Worm (Caenorhabditis elegans) whole organism, young adult: ENCODE results near the gene phf-15.
A peak's percentile ranks its signal among the peaks of the same experiment; 100 is the strongest.

Source experiments
- T07F8.4 ChIP-seq: sonication (generic microtip); optimal IDR thresholded peaks from 2 replicates; lab custom pipeline; 2016; ENCODE audit warnings: mild to moderate bottlenecking, missing genetic modification characterization, moderate library complexity, missing compliant biosample characterization
- ceh-91 ChIP-seq: fragments of 200-800 bp; sonication (Bioruptor generic); IDR thresholded peaks from 2 replicates; pipeline ENCODE4 v1.3.6; 2022; ENCODE audit warnings: missing genetic modification reagents, missing genetic modification characterization, missing compliant biosample characterization
- egl-44 ChIP-seq: fragments of 200-800 bp; sonication (Bioruptor generic); IDR thresholded peaks from 2 replicates; pipeline ENCODE4 v1.3.6; 2022; ENCODE audit warnings: missing genetic modification reagents, missing genetic modification characterization, missing compliant biosample characterization
- lin-26 ChIP-seq: fragments of 200-800 bp; sonication (Bioruptor generic); IDR thresholded peaks from 2 replicates; pipeline ENCODE4 v1.3.6; 2022; ENCODE audit warnings: missing genetic modification reagents, missing genetic modification characterization, missing compliant biosample characterization
- madf-3 ChIP-seq: fragments of 200-800 bp; sonication (Bioruptor generic); IDR thresholded peaks from 2 replicates; pipeline ENCODE4 v1.3.6; 2022; ENCODE audit warnings: missing genetic modification reagents, missing genetic modification characterization, missing compliant biosample characterization
- snpc-4 ChIP-seq, 5 experiments: fragments of 150-350 bp in 1 of 5; sonication (generic microtip) in 4 of 5; optimal IDR thresholded peaks; 2 replicates each; lab custom pipeline; 2014 to 2018; ENCODE audit warnings: missing genetic modification characterization in 5 of 5, missing biosample characterization in 3 of 5, antibody characterized with exemption in 2 of 5, mild to moderate bottlenecking in 2 of 5, missing compliant biosample characterization in 2 of 5, missing genotype in 2 of 5, moderate library complexity in 2 of 5, missing genetic modification reagents in 1 of 5
- ztf-26 ChIP-seq: sonication (generic microtip); optimal IDR thresholded peaks from 2 replicates; lab custom pipeline; 2017; ENCODE audit warnings: missing genetic modification characterization, missing compliant biosample characterization

phf-15 gene

DNA sequence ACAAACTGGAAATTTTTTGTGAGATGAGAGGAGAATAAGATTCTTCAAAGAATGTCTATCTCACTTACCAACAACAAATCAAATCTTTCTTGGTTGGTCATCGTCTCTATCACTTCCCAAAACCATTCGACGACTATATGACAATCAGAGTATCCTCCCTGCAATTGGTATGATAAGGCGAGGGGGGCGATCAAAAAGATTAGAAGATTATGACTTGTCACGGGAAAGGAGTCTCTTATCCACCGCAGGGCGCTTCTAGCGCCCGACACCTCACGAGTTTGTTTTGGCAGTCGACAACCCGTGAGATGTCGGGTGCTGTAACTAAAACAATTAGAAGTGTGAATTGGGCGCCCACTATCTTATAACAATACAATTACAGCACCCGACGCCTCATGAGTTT, 55.0 kb downstream of the phf-15 start:
- TF ChIP-seq snpc-4 (GFP tag; optimal IDR thresholded peaks at IDR 0.05; lab: Kevin White, UChicago) (peak; percentile 37), snpc-4 (tag; optimal IDR thresholded peaks at IDR 0.05; lab: Kevin White, UChicago) (peak; percentile 87 to 96 (median 92)), lin-26 (peak; percentile 60; the same call in 1 of the 2 replicates), T07F8.4 (no peak), ztf-26 (tag; lab: Kevin White, UChicago) (peak; percentile 54), egl-44 (GFP tag; lab: Robert Waterston, UW) (no peak), madf-3 (0 out of 2 replicates have a peak, but pooled peaks have one; percentile 46), ceh-91 (GFP tag; lab: Robert Waterston, UW) (no peak)
